Worm (Caenorhabditis elegans): ENCODE measurements around the gene col-33.

DNA sequence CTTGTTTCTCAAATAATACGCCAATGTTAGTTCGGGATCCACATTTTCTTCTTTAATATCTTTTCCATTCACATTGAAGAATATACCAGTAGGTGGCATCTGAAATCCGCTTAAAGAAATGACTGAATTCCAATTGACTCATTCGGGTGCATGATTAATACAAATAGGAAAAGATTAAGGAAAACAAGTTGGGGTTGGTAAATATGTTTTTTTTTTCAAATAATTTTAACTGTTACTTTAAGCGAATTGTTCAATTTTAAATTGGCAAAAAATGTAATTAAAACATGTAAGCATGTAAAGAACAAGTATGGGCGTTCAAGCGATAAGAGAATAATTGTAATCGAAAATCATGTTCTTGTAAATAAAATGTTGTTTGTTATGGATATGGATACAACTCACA lies 20.9 kb downstream of the col-33 start, which contains the start of gene F15E6.6:
- no peak for TF ChIP-seq ces-1 (GFP tag; optimal IDR thresholded peaks at IDR 0.05)
- no peak for TF ChIP-seq sox-4 (tag; optimal IDR thresholded peaks at IDR 0.05)
- TF ChIP-seq ceh-63 (GFP tag; optimal IDR thresholded peaks at IDR 0.05) = no peak
- no peak for TF ChIP-seq lin-39 (tag; optimal IDR thresholded peaks at IDR 0.05)
- TF ChIP-seq tbx-2 (tag; optimal IDR thresholded peaks at IDR 0.05) = no peak
- no peak for TF ChIP-seq snpc-4 (tag; optimal IDR thresholded peaks at IDR 0.05)
- no peak for TF ChIP-seq jun-1 (tag; optimal IDR thresholded peaks at IDR 0.05)
- TF ChIP-seq efl-1 (optimal IDR thresholded peaks at IDR 0.05) = no peak
- TF ChIP-seq efl-1 (GFP tag; optimal IDR thresholded peaks at IDR 0.05 in 1 of 2) = no peak
- TF ChIP-seq nhr-77 (tag; optimal IDR thresholded peaks at IDR 0.05) = no peak
- no peak for TF ChIP-seq dpl-1 (GFP tag; optimal IDR thresholded peaks at IDR 0.05)
- no peak for TF ChIP-seq aly-2 (tag; optimal IDR thresholded peaks at IDR 0.05)
- TF ChIP-seq mdl-1 (tag; optimal IDR thresholded peaks at IDR 0.05) = no peak
- no peak for TF ChIP-seq egl-27 (tag; optimal IDR thresholded peaks at IDR 0.05)
- TF ChIP-seq unc-62 (GFP tag; optimal IDR thresholded peaks at IDR 0.05) = no peak

All from whole organism, L1 larva.